Worm (Caenorhabditis elegans): Measurements from ENCODE around the gene C53B7.2.

C53B7.2 gene

ce11 chrX:6840670-6841308 lies 5.2 kb upstream of the C53B7.2 start, which contains the start of the genes glr-6 and asg-2 (continued):
- TF ChIP-seq nhr-76 (tag; optimal IDR thresholded peaks at IDR 0.05), result no peak
- no peak for TF ChIP-seq C34B4.2 (tag; optimal IDR thresholded peaks at IDR 0.05)
- no peak for TF ChIP-seq unc-62 (GFP tag; optimal IDR thresholded peaks at IDR 0.05)
- no peak for TF ChIP-seq ama-1 (optimal IDR thresholded peaks at IDR 0.05)

ce11 chrX:6844394-6845072 lies 1.5 kb upstream of the C53B7.2 start, which contains the start of gene C53B7.3:
Gene C53B7.3 (plus strand): TSS chrX:6844755.
- TF ChIP-seq efl-1 (optimal IDR thresholded peaks at IDR 0.05) (no peak), efl-1 (GFP tag; optimal IDR thresholded peaks at IDR 0.05 in 1 of 2) (peak in 1 of 2 experiments; percentile 47), nhr-76 (tag; optimal IDR thresholded peaks at IDR 0.05) (no peak), alr-1 (tag; optimal IDR thresholded peaks at IDR 0.05; ENCODE audit: borderline replicate concordance) (no peak), tbx-2 (tag; optimal IDR thresholded peaks at IDR 0.05) (peak; percentile 66), nhr-20 (tag; optimal IDR thresholded peaks at IDR 0.05) (peak; percentile 13), nhr-77 (tag; optimal IDR thresholded peaks at IDR 0.05) (peak; percentile 47)

- TF ChIP-seq hpl-2 (GFP tag; optimal IDR thresholded peaks at IDR 0.05) (no peak), lin-13 (GFP tag; optimal IDR thresholded peaks at IDR 0.05) (no peak), pag-3 (tag; optimal IDR thresholded peaks at IDR 0.05; ENCODE audit: borderline replicate concordance, insufficient read depth) (no peak), nhr-12 (tag; optimal IDR thresholded peaks at IDR 0.05) (no peak), unc-130 (tag; optimal IDR thresholded peaks at IDR 0.05) (no peak), lin-14 (GFP tag; optimal IDR thresholded peaks at IDR 0.05) (no peak), ces-1 (GFP tag; optimal IDR thresholded peaks at IDR 0.05) (no peak), aly-2 (tag; optimal IDR thresholded peaks at IDR 0.05) (no peak), ets-5 (GFP tag; IDR thresholded peaks at IDR 0.05) (no peak), zip-4 (GFP tag; optimal IDR thresholded peaks at IDR 0.05) (no peak), tlp-1 (tag; optimal IDR thresholded peaks at IDR 0.05) (no peak), ceh-63 (GFP tag; optimal IDR thresholded peaks at IDR 0.05) (no peak), nhr-237 (tag; optimal IDR thresholded peaks at IDR 0.05) (no peak), nhr-76 (tag; optimal IDR thresholded peaks at IDR 0.05) (no peak)
Measured at ce11 chrX:6848596-6848995, 2.6 kb downstream of the C53B7.2 start.

ce11 chrX:6850412-6850811 lies 4.4 kb downstream of the C53B7.2 start:
- TF ChIP-seq nhr-85 (tag) (peak; percentile 17), efl-1 (optimal IDR thresholded peaks at IDR 0.05) (no peak), efl-1 (GFP tag; optimal IDR thresholded peaks at IDR 0.05 in 1 of 2) (no peak)

ce11 chrX:6853318-6853717 lies 7.3 kb downstream of the C53B7.2 start, which contains the start of gene rig-3:
Gene rig-3 (plus strand): TSS chrX:6853618.
- TF ChIP-seq nhr-85 (tag) (no peak), elt-2 (tag; optimal IDR thresholded peaks at IDR 0.05) (no peak), mab-9 (GFP tag; IDR thresholded peaks at IDR 0.05) (no peak), rnt-1 (tag; optimal IDR thresholded peaks at IDR 0.05) (no peak), fkh-8 (tag; optimal IDR thresholded peaks at IDR 0.05) (no peak), unc-130 (tag; optimal IDR thresholded peaks at IDR 0.05) (no peak), tlp-1 (tag; optimal IDR thresholded peaks at IDR 0.05) (no peak), Y116A8C.19 (tag; optimal IDR thresholded peaks at IDR 0.05; ENCODE audit: borderline replicate concordance) (no peak), lin-39 (tag; optimal IDR thresholded peaks at IDR 0.05) (no peak), aly-2 (tag; optimal IDR thresholded peaks at IDR 0.05) (no peak), hlh-17 (GFP tag; optimal IDR thresholded peaks at IDR 0.05; ENCODE audit: borderline replicate concordance) (no peak), mdl-1 (tag; optimal IDR thresholded peaks at IDR 0.05) (no peak), ceh-82 (tag; optimal IDR thresholded peaks at IDR 0.05) (no peak), pag-3 (tag; optimal IDR thresholded peaks at IDR 0.05; ENCODE audit: borderline replicate concordance, insufficient read depth) (no peak), nhr-77 (tag; optimal IDR thresholded peaks at IDR 0.05) (no peak)
